Worm (Caenorhabditis elegans) whole organism, L4 larva: Measurements from ENCODE around the gene dmsr-15.

Experiments
- F26F4.8 ChIP-seq: fragments of 200-800 bp; sonication (Bioruptor generic); conservative IDR thresholded peaks from 2 replicates; pipeline ENCODE4 v1.3.6; 2022; ENCODE audit warnings: missing genetic modification characterization, missing compliant biosample characterization
- T20F7.1 ChIP-seq: fragments of 200-800 bp; sonication (Bioruptor generic); optimal IDR thresholded peaks from 2 replicates; lab custom pipeline; 2018; ENCODE audit warnings: mild to moderate bottlenecking, missing genetic modification characterization, missing compliant biosample characterization
- T26A8.4 ChIP-seq: fragments of 200-800 bp; sonication (Bioruptor generic); IDR thresholded peaks from 2 replicates; pipeline ENCODE4 v1.3.6; 2022; ENCODE audit warnings: missing genetic modification characterization, missing compliant biosample characterization
- Y5F2A.4 ChIP-seq: fragments of 200-800 bp; sonication (Bioruptor generic); optimal IDR thresholded peaks from 2 replicates; lab custom pipeline; 2018; ENCODE audit warnings: mild to moderate bottlenecking, missing genetic modification characterization, missing compliant biosample characterization
- Y75B8A.6 ChIP-seq: fragments of 200-800 bp; sonication (Bioruptor generic); IDR thresholded peaks from 2 replicates; pipeline ENCODE4 v1.3.6; 2022; ENCODE audit warnings: missing genetic modification reagents, missing genetic modification characterization, missing compliant biosample characterization
- aha-1 ChIP-seq: fragments of 150-350 bp; peaks from one replicate; lab custom pipeline; 2014; ENCODE audit warnings: missing biosample characterization, missing genetic modification characterization
- ama-1 ChIP-seq: fragments of 150-350 bp; optimal IDR thresholded peaks from 2 replicates; lab custom pipeline; 2014; ENCODE audit warnings: inconsistent platforms, mixed read lengths
- attf-4 ChIP-seq: sonication (generic microtip); optimal IDR thresholded peaks from 3 replicates; lab custom pipeline; 2017; ENCODE audit warnings: missing biosample characterization, missing genetic modification characterization
- ceh-32 ChIP-seq: sonication (generic microtip); optimal IDR thresholded peaks from 2 replicates; lab custom pipeline; 2016; ENCODE audit warnings: mild to moderate bottlenecking, missing genetic modification characterization, missing compliant biosample characterization; ENCODE audit not compliant: poor library complexity
- ces-1 ChIP-seq: fragments of 150-350 bp; sonication (generic microtip); optimal IDR thresholded peaks from 4 replicates; lab custom pipeline; 2014; ENCODE audit warnings: missing biosample characterization, missing genetic modification reagents, missing genetic modification characterization
- daf-12 ChIP-seq: fragments of 150-350 bp; optimal IDR thresholded peaks from 2 replicates; lab custom pipeline; 2014; ENCODE audit warnings: missing biosample characterization, missing genetic modification reagents, missing genetic modification characterization
- dmd-6 ChIP-seq: fragments of 200-800 bp; sonication (Bioruptor generic); IDR thresholded peaks from 2 replicates; pipeline ENCODE4 v1.3.6; 2022; ENCODE audit warnings: missing genetic modification reagents, missing genetic modification characterization, missing compliant biosample characterization
- dpl-1 ChIP-seq: fragments of 150-350 bp; optimal IDR thresholded peaks from 2 replicates; lab custom pipeline; 2014; ENCODE audit warnings: missing biosample characterization, missing genetic modification reagents, missing genetic modification characterization
- fkh-10 ChIP-seq: fragments of 150-350 bp; optimal IDR thresholded peaks from 2 replicates; lab custom pipeline; 2014; ENCODE audit warnings: missing biosample characterization, missing genetic modification reagents, missing genetic modification characterization
- fos-1 ChIP-seq: fragments of 150-350 bp; optimal IDR thresholded peaks from 2 replicates; lab custom pipeline; 2014; ENCODE audit warnings: missing biosample characterization, missing genetic modification characterization
- hif-1 ChIP-seq, 2 experiments: sonication (generic microtip); optimal IDR thresholded peaks; 2 replicates each; lab custom pipeline; 2016 to 2017; ENCODE audit warnings: missing compliant biosample characterization in 2 of 2, missing genetic modification characterization in 2 of 2, missing genetic modification reagents in 2 of 2, missing genotype in 2 of 2, mild to moderate bottlenecking in 1 of 2
- jun-1 ChIP-seq: fragments of 150-350 bp; optimal IDR thresholded peaks from 2 replicates; lab custom pipeline; 2014; ENCODE audit warnings: missing biosample characterization, missing genetic modification reagents, missing genetic modification characterization
- lin-1 ChIP-seq: fragments of 200-800 bp; sonication (Bioruptor generic); IDR thresholded peaks from 2 replicates; pipeline ENCODE4 v1.3.6; 2022; ENCODE audit warnings: missing genetic modification reagents, missing genetic modification characterization, missing compliant biosample characterization
- lin-13 ChIP-seq: fragments of 150-350 bp; optimal IDR thresholded peaks from 2 replicates; lab custom pipeline; 2014; ENCODE audit warnings: missing biosample characterization, missing genetic modification reagents, missing genetic modification characterization
- lin-39 ChIP-seq: fragments of 150-350 bp; optimal IDR thresholded peaks from 2 replicates; lab custom pipeline; 2014; ENCODE audit warnings: missing biosample characterization, missing genetic modification reagents, missing genetic modification characterization
- lsy-2 ChIP-seq, 2 experiments: fragments of 150-350 bp in 1 of 2; sonication (generic microtip) in 1 of 2; optimal IDR thresholded peaks; 2 replicates each; lab custom pipeline; 2014 to 2017; ENCODE audit warnings: missing biosample characterization in 2 of 2, missing genetic modification characterization in 2 of 2
- madf-5 ChIP-seq, 2 experiments: fragments of 200-800 bp; sonication (Bioruptor generic); IDR thresholded peaks; 2 replicates each; pipeline ENCODE4 v1.3.6; 2022; ENCODE audit warnings: missing compliant biosample characterization in 2 of 2, missing genetic modification characterization in 2 of 2
- madf-9 ChIP-seq: fragments of 200-800 bp; sonication (Bioruptor generic); conservative IDR thresholded peaks from 2 replicates; pipeline ENCODE4 v1.3.6; 2022; ENCODE audit warnings: missing genetic modification reagents, missing genetic modification characterization, missing compliant biosample characterization
- mdl-1 ChIP-seq, 2 experiments: fragments of 150-350 bp in 1 of 2; sonication (generic microtip) in 1 of 2; optimal IDR thresholded peaks; 2 replicates each; lab custom pipeline; 2014 to 2017; ENCODE audit warnings: missing biosample characterization in 2 of 2, missing genetic modification characterization in 2 of 2
- mxl-3 ChIP-seq: fragments of 200-800 bp; sonication (Bioruptor generic); optimal IDR thresholded peaks from 2 replicates; lab custom pipeline; 2018; ENCODE audit warnings: mild to moderate bottlenecking, missing genetic modification characterization, missing compliant biosample characterization
- nhr-10 ChIP-seq: fragments of 150-350 bp; optimal IDR thresholded peaks from 2 replicates; lab custom pipeline; 2014; ENCODE audit warnings: missing biosample characterization, missing genetic modification characterization
- nhr-102 ChIP-seq: sonication (generic microtip); optimal IDR thresholded peaks from 2 replicates; lab custom pipeline; 2016; ENCODE audit warnings: mild to moderate bottlenecking, missing genetic modification characterization, moderate library complexity, missing compliant biosample characterization
- nhr-237 ChIP-seq: sonication (generic microtip); optimal IDR thresholded peaks from 2 replicates; lab custom pipeline; 2017; ENCODE audit warnings: missing biosample characterization, missing genetic modification characterization
- nhr-28 ChIP-seq: fragments of 150-350 bp; optimal IDR thresholded peaks from 2 replicates; lab custom pipeline; 2014; ENCODE audit warnings: missing biosample characterization, missing genetic modification characterization
- nhr-48 ChIP-seq: sonication (generic microtip); optimal IDR thresholded peaks from 2 replicates; lab custom pipeline; 2016; ENCODE audit warnings: mild to moderate bottlenecking, missing genetic modification characterization, missing compliant biosample characterization
- nhr-77 ChIP-seq: fragments of 150-350 bp; optimal IDR thresholded peaks from 2 replicates; lab custom pipeline; 2014; ENCODE audit warnings: missing biosample characterization, missing genetic modification characterization
- pha-4 ChIP-seq, 2 experiments: fragments of 150-350 bp in 1 of 2; fragments of 200-800 bp in 1 of 2; sonication (Bioruptor generic) in 1 of 2; IDR thresholded peaks in 1 of 2; optimal IDR thresholded peaks in 1 of 2; 2 replicates each; pipeline versions ENCODE4 v1.3.6 to Lab custom; 2014 to 2022; ENCODE audit warnings: missing genetic modification characterization in 2 of 2, missing genetic modification reagents in 2 of 2, missing biosample characterization in 1 of 2, missing compliant biosample characterization in 1 of 2
- pqm-1 ChIP-seq: sonication (generic microtip); optimal IDR thresholded peaks from 2 replicates; lab custom pipeline; 2017; ENCODE audit warnings: missing biosample characterization, missing genetic modification characterization
- rbr-2 ChIP-seq: sonication (generic microtip); optimal IDR thresholded peaks from 2 replicates; lab custom pipeline; 2016; ENCODE audit warnings: missing genotype, missing genetic modification characterization, missing compliant biosample characterization
- sdz-12 ChIP-seq: fragments of 200-800 bp; sonication (Bioruptor generic); optimal IDR thresholded peaks from 2 replicates; lab custom pipeline; 2018; ENCODE audit warnings: mild to moderate bottlenecking, missing genetic modification characterization, missing compliant biosample characterization
- set-16 ChIP-seq: fragments of 200-800 bp; sonication (Bioruptor generic); IDR thresholded peaks from 2 replicates; pipeline ENCODE4 v1.3.6; 2022; ENCODE audit warnings: missing genetic modification reagents, missing genetic modification characterization, missing compliant biosample characterization
- skn-1 ChIP-seq: fragments of 150-350 bp; optimal IDR thresholded peaks from 2 replicates; lab custom pipeline; 2014; ENCODE audit warnings: missing biosample characterization, missing genetic modification characterization
- snpc-4 ChIP-seq: fragments of 150-350 bp; optimal IDR thresholded peaks from 2 replicates; lab custom pipeline; 2014; ENCODE audit warnings: missing biosample characterization, missing genetic modification characterization
- spr-1 ChIP-seq: sonication (generic microtip); optimal IDR thresholded peaks from 2 replicates; lab custom pipeline; 2016; ENCODE audit warnings: mild to moderate bottlenecking, missing genetic modification characterization, missing compliant biosample characterization
- unc-62 ChIP-seq, 3 experiments: fragments of 150-350 bp in 1 of 3; sonication (generic microtip); optimal IDR thresholded peaks in 2 of 3; peaks in 1 of 3; 1 replicate in 1 of 3; 2 replicates in 2 of 3; lab custom pipeline; 2014 to 2017; ENCODE audit warnings: missing biosample characterization in 3 of 3, missing genetic modification characterization in 3 of 3, missing genetic modification reagents in 3 of 3, missing genotype in 1 of 3
- zag-1 ChIP-seq: fragments of 150-350 bp; optimal IDR thresholded peaks from 2 replicates; lab custom pipeline; 2014; ENCODE audit warnings: missing biosample characterization, missing genetic modification characterization

Gene dmsr-15

ce11 chrV:6830755-6831227 is 2.1 kb upstream of the dmsr-15 start, which contains the start of gene col-142:
col-142 (plus strand) TSS chrV:6831177.
- TF ChIP-seq madf-9 (GFP tag; lab: Robert Waterston, UW) = no peak
- TF ChIP-seq jun-1 = no peak
- TF ChIP-seq nhr-28 = peak; percentile 9
- TF ChIP-seq mxl-3 (GFP tag; lab: Kevin White, UChicago) = no peak
- no peak for TF ChIP-seq snpc-4 (tag; lab: Kevin White, UChicago)
- no peak for TF ChIP-seq T26A8.4 (GFP tag; lab: Robert Waterston, UW)
- no peak for TF ChIP-seq fos-1 (tag; lab: Kevin White, UChicago)
- TF ChIP-seq sdz-12 (GFP tag; lab: Kevin White, UChicago) = no peak

DNA sequence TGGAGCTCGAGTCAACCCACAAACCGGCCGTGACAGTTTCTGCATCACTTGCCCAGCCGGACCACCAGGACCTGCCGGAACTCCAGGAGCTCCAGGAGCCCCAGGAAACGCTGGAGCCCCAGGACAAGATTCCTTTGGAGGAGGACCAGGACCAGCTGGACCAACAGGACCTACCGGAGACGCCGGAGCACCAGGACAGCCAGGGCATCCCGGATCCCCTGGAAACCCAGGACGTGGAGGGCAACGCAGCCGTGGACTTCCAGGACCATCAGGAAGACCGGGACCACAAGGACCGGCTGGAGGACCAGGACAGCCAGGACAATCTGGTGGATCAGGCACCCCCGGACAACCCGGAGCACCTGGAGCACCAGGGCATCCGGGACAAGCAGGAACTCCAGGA is 1.4 kb upstream of the dmsr-15 start:
- TF ChIP-seq aha-1 (tag; lab: Kevin White, UChicago) = peak; percentile 36
- peak; percentile 97 for TF ChIP-seq set-16 (GFP tag; lab: Robert Waterston, UW)
- TF ChIP-seq nhr-102 = no peak

ce11 chrV:6829404-6829803 is 718 bp upstream of the dmsr-15 start, which contains the start of gene col-141:
col-141 (plus strand) TSS chrV:6829704.
- TF ChIP-seq lin-13 (GFP tag; lab: Kevin White, UChicago) = no peak
- TF ChIP-seq dpl-1 (GFP tag; lab: Kevin White, UChicago) = no peak
- no peak for TF ChIP-seq ces-1 (GFP tag; lab: Kevin White, UChicago)
- no peak for TF ChIP-seq attf-4 (tag; lab: Kevin White, UChicago)
- no peak for TF ChIP-seq snpc-4 (tag; lab: Kevin White, UChicago)
- TF ChIP-seq lin-1 (GFP tag; lab: Robert Waterston, UW) = no peak
- TF ChIP-seq daf-12 (tag; lab: Kevin White, UChicago) = no peak
- TF ChIP-seq ceh-32 (tag; lab: Kevin White, UChicago) = no peak

ce11 chrV:6823432-6823831 is 5.3 kb downstream of the dmsr-15 start:
- peak; percentile 4 for TF ChIP-seq T20F7.1 (GFP tag; lab: Kevin White, UChicago)
- TF ChIP-seq dmd-6 (GFP tag; lab: Robert Waterston, UW) = peak; percentile 93
- no peak for TF ChIP-seq zag-1 (tag; lab: Kevin White, UChicago)
- TF ChIP-seq unc-62 (GFP tag; optimal IDR thresholded peaks at IDR 0.05 in 1 of 2; lab: Kevin White, UChicago) = peak in 1 of 2 experiments; percentile 81
- no peak for TF ChIP-seq unc-62 (tag; optimal IDR thresholded peaks at IDR 0.05; lab: Kevin White, UChicago)
- no peak for TF ChIP-seq rbr-2
- TF ChIP-seq T26A8.4 (GFP tag; lab: Robert Waterston, UW) = no peak
- no peak for TF ChIP-seq madf-5 (GFP tag; IDR thresholded peaks at IDR 0.05; lab: Robert Waterston, UW)
- TF ChIP-seq F26F4.8 (GFP tag; lab: Robert Waterston, UW) = no peak
- no peak for TF ChIP-seq fkh-10 (GFP tag; lab: Kevin White, UChicago)
- no peak for TF ChIP-seq lsy-2 (tag; optimal IDR thresholded peaks at IDR 0.05; lab: Kevin White, UChicago)
- no peak for TF ChIP-seq nhr-48 (tag; lab: Kevin White, UChicago)
- TF ChIP-seq nhr-237 (tag; lab: Kevin White, UChicago) = no peak
- no peak for TF ChIP-seq pha-4 (GFP tag; IDR thresholded peaks at IDR 0.05; lab: Robert Waterston, UW)
- TF ChIP-seq pha-4 (tag; optimal IDR thresholded peaks at IDR 0.05; lab: Kevin White, UChicago) = no peak
- no peak for TF ChIP-seq ama-1 (lab: Kevin White, UChicago)
- no peak for TF ChIP-seq spr-1 (tag; lab: Kevin White, UChicago)
- peak; percentile 58 for TF ChIP-seq nhr-77 (tag; lab: Kevin White, UChicago)
- no peak for TF ChIP-seq lin-13 (GFP tag; lab: Kevin White, UChicago)
- TF ChIP-seq hif-1 (tag; optimal IDR thresholded peaks at IDR 0.05; lab: Kevin White, UChicago) = no peak
- no peak for TF ChIP-seq Y75B8A.6 (GFP tag; lab: Robert Waterston, UW)
- TF ChIP-seq mdl-1 (tag; optimal IDR thresholded peaks at IDR 0.05; lab: Kevin White, UChicago) = no peak
- no peak for TF ChIP-seq nhr-10 (tag; lab: Kevin White, UChicago)
- peak; percentile 93 for TF ChIP-seq pqm-1 (tag; lab: Kevin White, UChicago)
- no peak for TF ChIP-seq lin-39 (tag; lab: Kevin White, UChicago)
- TF ChIP-seq Y5F2A.4 (GFP tag; lab: Kevin White, UChicago) = no peak
- no peak for TF ChIP-seq skn-1 (tag; lab: Kevin White, UChicago)
- TF ChIP-seq nhr-28 = peak; percentile 87
